Fruit fly (Drosophila melanogaster) whole organism, embryonic: ENCODE measurements around the gene Cka.
A peak's percentile ranks its signal among the peaks of the same experiment; 100 is the strongest.

ENCODE experiments used
- Adf1 ChIP-seq: fragments of 200-800 bp; sonication (Bioruptor generic); IDR thresholded peaks from 2 replicates; pipeline ENCODE4 v1.3.6; 2022; ENCODE audit warnings: missing biosample characterization, missing genetic modification characterization
- CG10321 ChIP-seq: fragments of 200-800 bp; sonication (Bioruptor generic); IDR thresholded peaks from 2 replicates; pipeline ENCODE4 v1.3.6; 2022; ENCODE audit warnings: missing biosample characterization, missing genetic modification characterization
- CG11504 ChIP-seq: fragments of 200-800 bp; sonication (Bioruptor generic); optimal IDR thresholded peaks from 3 replicates; lab custom pipeline; 2019; ENCODE audit warnings: missing biosample characterization, mild to moderate bottlenecking, missing genetic modification characterization, moderate library complexity
- CG11696 ChIP-seq: fragments of 200-800 bp; sonication (Bioruptor generic); IDR thresholded peaks from 2 replicates; pipeline ENCODE4 v1.3.6; 2022; ENCODE audit warnings: missing biosample characterization, missing genetic modification characterization
- CG12155 ChIP-seq: fragments of 200-800 bp; sonication (Bioruptor generic); optimal IDR thresholded peaks from 3 replicates; lab custom pipeline; 2016; ENCODE audit warnings: missing biosample characterization, missing genetic modification characterization
- CG12391 ChIP-seq: fragments of 200-800 bp; sonication (Bioruptor generic); optimal IDR thresholded peaks from 3 replicates; lab custom pipeline; 2018; ENCODE audit warnings: missing biosample characterization, mild to moderate bottlenecking, missing genetic modification characterization, moderate library complexity
- CG12769 ChIP-seq: fragments of 200-800 bp; sonication (Bioruptor generic); optimal IDR thresholded peaks from 2 replicates; lab custom pipeline; 2019; ENCODE audit warnings: missing biosample characterization, mild to moderate bottlenecking, missing genetic modification characterization, moderate library complexity
- CG13287 ChIP-seq: fragments of 200-800 bp; sonication (Bioruptor generic); IDR thresholded peaks from 2 replicates; pipeline ENCODE4 v1.3.6; 2022; ENCODE audit warnings: missing biosample characterization, missing genetic modification characterization; ENCODE audit not compliant: partially characterized antibody
- CG13894 ChIP-seq: fragments of 200-800 bp; sonication (Bioruptor generic); optimal IDR thresholded peaks from 3 replicates; lab custom pipeline; 2018; ENCODE audit warnings: missing biosample characterization, mild to moderate bottlenecking, missing genetic modification characterization, moderate library complexity
- CG15269 ChIP-seq: fragments of 200-800 bp; sonication (Bioruptor generic); optimal IDR thresholded peaks from 2 replicates; lab custom pipeline; 2018; ENCODE audit warnings: missing biosample characterization, mild to moderate bottlenecking, missing genetic modification characterization, moderate library complexity
- CG16813 ChIP-seq: fragments of 200-800 bp; sonication (Bioruptor generic); IDR thresholded peaks from 3 replicates; pipeline ENCODE4 v1.3.6; 2022; ENCODE audit warnings: missing biosample characterization, missing genetic modification characterization; ENCODE audit not compliant: partially characterized antibody
- CG17361 ChIP-seq: fragments of 200-800 bp; sonication (Bioruptor generic); IDR thresholded peaks from 3 replicates; pipeline ENCODE4 v1.3.6; 2022; ENCODE audit warnings: missing biosample characterization, missing genetic modification characterization
- CG17385 ChIP-seq: fragments of 200-800 bp; sonication (Bioruptor generic); optimal IDR thresholded peaks from 3 replicates; lab custom pipeline; 2018; ENCODE audit warnings: missing biosample characterization, mild to moderate bottlenecking, missing genetic modification characterization
- CG18619 ChIP-seq: fragments of 200-800 bp; sonication (Bioruptor generic); optimal IDR thresholded peaks from 3 replicates; lab custom pipeline; 2017; ENCODE audit warnings: missing biosample characterization, mild to moderate bottlenecking, missing genetic modification characterization
- CG2120 ChIP-seq: fragments of 200-800 bp; sonication (Bioruptor generic); optimal IDR thresholded peaks from 3 replicates; lab custom pipeline; 2016; ENCODE audit warnings: missing biosample characterization, missing genetic modification characterization
- CG2678 ChIP-seq: fragments of 200-800 bp; sonication (Bioruptor generic); optimal IDR thresholded peaks from 3 replicates; lab custom pipeline; 2019; ENCODE audit warnings: missing biosample characterization, mild to moderate bottlenecking, missing genetic modification characterization, moderate library complexity
- CG30431 ChIP-seq: fragments of 200-800 bp; sonication (Bioruptor generic); optimal IDR thresholded peaks from 2 replicates; lab custom pipeline; 2017; ENCODE audit warnings: missing biosample characterization, missing genetic modification characterization
- CG33557 ChIP-seq: fragments of 200-800 bp; sonication (Bioruptor generic); optimal IDR thresholded peaks from 2 replicates; lab custom pipeline; 2019; ENCODE audit warnings: missing biosample characterization, mild to moderate bottlenecking, missing genetic modification characterization, moderate library complexity
- CG3407 ChIP-seq: fragments of 200-800 bp; sonication (Bioruptor generic); optimal IDR thresholded peaks from 2 replicates; lab custom pipeline; 2018; ENCODE audit warnings: missing biosample characterization, mild to moderate bottlenecking, missing genetic modification characterization
- CG3847 ChIP-seq: fragments of 200-800 bp; sonication (Bioruptor generic); IDR thresholded peaks from 2 replicates; pipeline ENCODE4 v1.3.6; 2022; ENCODE audit warnings: missing biosample characterization, missing genetic modification characterization
- CG6175 ChIP-seq: fragments of 200-800 bp; sonication (Bioruptor generic); IDR thresholded peaks from 3 replicates; pipeline ENCODE4 v1.3.6; 2022; ENCODE audit warnings: missing biosample characterization, missing genetic modification characterization
- CG7839 ChIP-seq: fragments of 200-800 bp; sonication (Bioruptor generic); optimal IDR thresholded peaks from 3 replicates; lab custom pipeline; 2018; ENCODE audit warnings: missing biosample characterization, mild to moderate bottlenecking, missing genetic modification characterization, moderate library complexity
- CG8290 ChIP-seq, 3 experiments: fragments of 200-800 bp; sonication (Bioruptor generic); optimal IDR thresholded peaks; 2 replicates each; lab custom pipeline; 2016 to 2019; ENCODE audit warnings: missing biosample characterization in 3 of 3, missing genetic modification characterization in 3 of 3, mild to moderate bottlenecking in 2 of 3, moderate library complexity in 1 of 3
- CG9817 ChIP-seq: fragments of 200-800 bp; sonication (Bioruptor generic); optimal IDR thresholded peaks from 2 replicates; lab custom pipeline; 2018; ENCODE audit warnings: missing biosample characterization, mild to moderate bottlenecking, missing genetic modification characterization, moderate library complexity
- Camta ChIP-seq: fragments of 200-800 bp; sonication (Bioruptor generic); optimal IDR thresholded peaks from 2 replicates; lab custom pipeline; 2016; ENCODE audit warnings: missing biosample characterization, missing genetic modification characterization
- HHEX ChIP-seq: fragments of 200-800 bp; sonication (Bioruptor generic); optimal IDR thresholded peaks from 3 replicates; lab custom pipeline; 2017; ENCODE audit warnings: missing biosample characterization, mild to moderate bottlenecking, missing genetic modification characterization, missing genetic modification reagents
- MBD-R2 ChIP-seq: fragments of 200-800 bp; sonication (Bioruptor generic); IDR thresholded peaks from 2 replicates; pipeline ENCODE4 v1.3.6; 2022; ENCODE audit warnings: missing biosample characterization, missing genetic modification characterization
- Med ChIP-seq: fragments of 200-800 bp; sonication (Bioruptor generic); peaks from one replicate; lab custom pipeline; 2016; ENCODE audit warnings: missing biosample characterization, missing genetic modification characterization, mild to moderate bottlenecking, inconsistent platforms, moderate library complexity
- Oaz ChIP-seq: fragments of 200-800 bp; sonication (Bioruptor generic); IDR thresholded peaks from 2 replicates; pipeline ENCODE4 v1.3.6; 2022; ENCODE audit warnings: missing biosample characterization, missing genetic modification characterization
- Oli ChIP-seq: fragments of 200-800 bp; sonication (Bioruptor generic); optimal IDR thresholded peaks from 2 replicates; lab custom pipeline; 2018; ENCODE audit warnings: missing biosample characterization, mild to moderate bottlenecking, missing genetic modification characterization, moderate library complexity
- Optix ChIP-seq: fragments of 200-800 bp; sonication (Bioruptor generic); IDR thresholded peaks from 3 replicates; pipeline ENCODE4 v1.3.6; 2022; ENCODE audit warnings: missing biosample characterization, missing genetic modification characterization
- Ssrp ChIP-seq: fragments of 200-800 bp; sonication (Bioruptor generic); optimal IDR thresholded peaks from 2 replicates; lab custom pipeline; 2018; ENCODE audit warnings: missing biosample characterization, mild to moderate bottlenecking, missing genetic modification characterization, moderate library complexity
- chinmo ChIP-seq: fragments of 200-800 bp; sonication (Bioruptor generic); IDR thresholded peaks from 4 replicates; pipeline ENCODE4 v1.3.6; 2022; ENCODE audit warnings: missing biosample characterization, missing genetic modification characterization; ENCODE audit not compliant: partially characterized antibody
- ci ChIP-seq: fragments of 200-800 bp; sonication (Bioruptor generic); IDR thresholded peaks from 3 replicates; pipeline ENCODE4 v1.3.6; 2022; ENCODE audit warnings: missing biosample characterization, missing genetic modification characterization
- crol ChIP-seq: fragments of 200-800 bp; sonication (Bioruptor generic); IDR thresholded peaks from 2 replicates; pipeline ENCODE4 v1.3.6; 2022; ENCODE audit warnings: missing biosample characterization, missing genetic modification characterization
- cwo ChIP-seq: fragments of 200-800 bp; sonication (Bioruptor generic); optimal IDR thresholded peaks from 3 replicates; lab custom pipeline; 2017; ENCODE audit warnings: missing biosample characterization, missing genetic modification characterization, mild to moderate bottlenecking, moderate library complexity, missing genetic modification reagents
- dmrt99B ChIP-seq: fragments of 200-800 bp; sonication (Bioruptor generic); optimal IDR thresholded peaks from 2 replicates; lab custom pipeline; 2018; ENCODE audit warnings: missing biosample characterization, mild to moderate bottlenecking, missing genetic modification characterization, moderate library complexity
- dysf ChIP-seq: fragments of 200-800 bp; sonication (Bioruptor generic); IDR thresholded peaks from 3 replicates; pipeline ENCODE4 v1.3.6; 2022; ENCODE audit warnings: missing biosample characterization, missing genetic modification characterization
- fd3F ChIP-seq: fragments of 200-800 bp; sonication (Bioruptor generic); optimal IDR thresholded peaks from 2 replicates; lab custom pipeline; 2018; ENCODE audit warnings: missing biosample characterization, mild to moderate bottlenecking, missing genetic modification characterization, moderate library complexity
- grau ChIP-seq: fragments of 200-800 bp; optimal IDR thresholded peaks from 3 replicates; lab custom pipeline; 2019; ENCODE audit warnings: missing biosample characterization, mild to moderate bottlenecking, missing genetic modification characterization, moderate library complexity
- lilli ChIP-seq: fragments of 200-800 bp; sonication (Bioruptor generic); optimal IDR thresholded peaks from 3 replicates; lab custom pipeline; 2016; ENCODE audit warnings: missing biosample characterization, missing genetic modification characterization
- mirr ChIP-seq: fragments of 200-800 bp; sonication (Bioruptor generic); optimal IDR thresholded peaks from 3 replicates; lab custom pipeline; 2018; ENCODE audit warnings: missing biosample characterization, mild to moderate bottlenecking, missing genetic modification characterization
- pita ChIP-seq: fragments of 200-800 bp; sonication (Bioruptor generic); optimal IDR thresholded peaks from 2 replicates; lab custom pipeline; 2017; ENCODE audit warnings: missing biosample characterization, mild to moderate bottlenecking, missing genetic modification characterization
- rib ChIP-seq: fragments of 200-800 bp; sonication (Bioruptor generic); IDR thresholded peaks from 2 replicates; pipeline ENCODE4 v1.3.6; 2022; ENCODE audit warnings: missing biosample characterization, missing genetic modification characterization
- row ChIP-seq: fragments of 200-800 bp; sonication (Bioruptor generic); IDR thresholded peaks from 3 replicates; pipeline ENCODE4 v1.3.6; 2022; ENCODE audit warnings: missing biosample characterization, missing genetic modification characterization
- sd ChIP-seq: fragments of 200-800 bp; sonication (Bioruptor generic); optimal IDR thresholded peaks from 3 replicates; lab custom pipeline; 2018; ENCODE audit warnings: missing biosample characterization, mild to moderate bottlenecking, missing genetic modification characterization, moderate library complexity
- zen2 ChIP-seq: fragments of 200-800 bp; sonication (Bioruptor generic); IDR thresholded peaks from 3 replicates; pipeline ENCODE4 v1.3.6; 2022; ENCODE audit warnings: missing biosample characterization, missing genetic modification characterization; ENCODE audit not compliant: partially characterized antibody

Cka gene

dm6 chr2L:8086736-8087467 is 56.4 kb downstream of the Cka start (continued):
- TF ChIP-seq CG13894 (tag; lab: Kevin White, UChicago) (peak; percentile 61), chinmo (GFP tag; lab: Robert Waterston, UW) (peak; percentile 91), sd (tag; lab: Kevin White, UChicago) (peak; percentile 61), CG7839 (peak; percentile 38), CG3847 (GFP tag; lab: Robert Waterston, UW) (0 out of 2 replicates have a peak, but pooled peaks have one; percentile 8), CG9817 (tag; lab: Kevin White, UChicago) (peak; percentile 20), mirr (peak; percentile 32), CG30431 (GFP tag; lab: Kevin White, UChicago) (no peak), CG17361 (GFP tag; lab: Robert Waterston, UW) (no peak), cwo (GFP tag; lab: Kevin White, UChicago) (peak; percentile 27), Optix (GFP tag; lab: Robert Waterston, UW) (no peak), Ssrp (peak; percentile 15), CG18619 (GFP tag; lab: Kevin White, UChicago) (peak; percentile 12), Adf1 (peak; percentile 49; the same call in 1 of the 2 replicates), dmrt99B (tag; lab: Kevin White, UChicago) (peak; percentile 2), CG3407 (GFP tag; lab: Kevin White, UChicago) (no peak), Oaz (GFP tag; lab: Robert Waterston, UW) (no peak), row (GFP tag; lab: Robert Waterston, UW) (peak; percentile 65), CG2678 (tag; lab: Kevin White, UChicago) (peak; percentile 36), CG17385 (GFP tag; lab: Kevin White, UChicago) (no peak), dysf (GFP tag; lab: Robert Waterston, UW) (0 out of 3 replicates have a peak, but pooled peaks have one; percentile 19), lilli (GFP tag; lab: Kevin White, UChicago) (peak; percentile 27), CG12155 (GFP tag; lab: Kevin White, UChicago) (peak; percentile 19), ci (GFP tag; lab: Robert Waterston, UW) (peak; percentile 58; the same call in 1 of the 3 replicates), CG6175 (GFP tag; lab: Robert Waterston, UW) (0 out of 3 replicates have a peak, but pooled peaks have one; percentile 16), CG13287 (0 out of 2 replicates have a peak, but pooled peaks have one; percentile 15), CG8290 (GFP tag; optimal IDR thresholded peaks at IDR 0.05; lab: Kevin White, UChicago) (no peak), CG8290 (tag; optimal IDR thresholded peaks at IDR 0.05; lab: Kevin White, UChicago) (peak in 1 of 2 experiments; percentile 53), rib (GFP tag; lab: Robert Waterston, UW) (0 out of 2 replicates have a peak, but pooled peaks have one; percentile 59), Med (GFP tag; lab: Kevin White, UChicago) (peak; percentile 83), CG12391 (tag; lab: Kevin White, UChicago) (peak; percentile 45), Oli (tag; lab: Kevin White, UChicago) (peak; percentile 38), CG15269 (tag; lab: Kevin White, UChicago) (peak; percentile 36), CG11696 (GFP tag; lab: Robert Waterston, UW) (no peak), pita (GFP tag; lab: Kevin White, UChicago) (no peak), HHEX (no peak), crol (GFP tag; lab: Robert Waterston, UW) (peak; percentile 53; the same call in 1 of the 2 replicates), zen2 (GFP tag; lab: Robert Waterston, UW) (0 out of 3 replicates have a peak, but pooled peaks have one; percentile 40), MBD-R2 (GFP tag; lab: Robert Waterston, UW) (peak; percentile 24; the same call in 1 of the 2 replicates), CG10321 (GFP tag; lab: Robert Waterston, UW) (0 out of 2 replicates have a peak, but pooled peaks have one; percentile 12), fd3F (no peak), CG12769 (tag; lab: Kevin White, UChicago) (peak; percentile 80), CG16813 (GFP tag; lab: Robert Waterston, UW) (no peak), Camta (GFP tag; lab: Kevin White, UChicago) (no peak), CG2120 (GFP tag; lab: Kevin White, UChicago) (peak; percentile 58), CG33557 (GFP tag; lab: Kevin White, UChicago) (no peak), CG11504 (tag; lab: Kevin White, UChicago) (peak; percentile 34), grau (tag; lab: Kevin White, UChicago) (peak; percentile 2)
